Worm (Caenorhabditis elegans) whole organism, L1 larva: Measurements from ENCODE around the gene aat-2.

Source experiments
- alr-1 ChIP-seq: fragments of 200-800 bp; sonication (Bioruptor generic); optimal IDR thresholded peaks from 2 replicates; lab custom pipeline; 2018; ENCODE audit warnings: borderline replicate concordance, mild to moderate bottlenecking, missing genetic modification characterization, missing compliant biosample characterization
- blmp-1 ChIP-seq: fragments of 150-350 bp; optimal IDR thresholded peaks from 2 replicates; lab custom pipeline; 2014; ENCODE audit warnings: missing biosample characterization, missing genetic modification characterization
- ceh-63 ChIP-seq: fragments of 200-800 bp; sonication (Bioruptor generic); optimal IDR thresholded peaks from 2 replicates; lab custom pipeline; 2018; ENCODE audit warnings: mild to moderate bottlenecking, missing genetic modification characterization, missing compliant biosample characterization
- ceh-82 ChIP-seq, 3 experiments: fragments of 150-350 bp in 1 of 3; sonication (generic microtip) in 2 of 3; optimal IDR thresholded peaks; 2 replicates each; lab custom pipeline; 2014 to 2017; ENCODE audit warnings: missing biosample characterization in 3 of 3, missing genetic modification characterization in 3 of 3
- ces-1 ChIP-seq: fragments of 150-350 bp; optimal IDR thresholded peaks from 2 replicates; lab custom pipeline; 2014; ENCODE audit warnings: missing biosample characterization, missing genetic modification reagents, missing genetic modification characterization
- efl-1 ChIP-seq, 4 experiments: fragments of 150-350 bp; optimal IDR thresholded peaks in 3 of 4; peaks in 1 of 4; 1 replicate in 1 of 4; 2 replicates in 3 of 4; lab custom pipeline; 2014; ENCODE audit warnings: missing biosample characterization in 2 of 4, missing genetic modification characterization in 2 of 4, missing genetic modification reagents in 2 of 4
- efl-3 ChIP-seq: fragments of 200-800 bp; sonication (Bioruptor generic); optimal IDR thresholded peaks from 2 replicates; lab custom pipeline; 2018; ENCODE audit warnings: mild to moderate bottlenecking, missing genetic modification characterization, missing compliant biosample characterization
- lin-14 ChIP-seq: fragments of 200-800 bp; sonication (Bioruptor generic); optimal IDR thresholded peaks from 2 replicates; lab custom pipeline; 2018; ENCODE audit warnings: mild to moderate bottlenecking, missing genetic modification characterization, moderate library complexity, missing compliant biosample characterization
- nhr-237 ChIP-seq: fragments of 150-350 bp; optimal IDR thresholded peaks from 2 replicates; lab custom pipeline; 2014; ENCODE audit warnings: missing biosample characterization, missing genetic modification characterization
- snpc-4 ChIP-seq: fragments of 150-350 bp; optimal IDR thresholded peaks from 2 replicates; lab custom pipeline; 2014; ENCODE audit warnings: missing biosample characterization, missing genetic modification characterization
- swsn-7 ChIP-seq: sonication (generic microtip); optimal IDR thresholded peaks from 2 replicates; lab custom pipeline; 2016; ENCODE audit warnings: missing genetic modification characterization, missing compliant biosample characterization
- tbx-2 ChIP-seq: sonication (generic microtip); optimal IDR thresholded peaks from 2 replicates; lab custom pipeline; 2016; ENCODE audit warnings: missing genetic modification characterization, missing compliant biosample characterization
- unc-130 ChIP-seq: fragments of 150-350 bp; optimal IDR thresholded peaks from 2 replicates; lab custom pipeline; 2017; ENCODE audit warnings: missing biosample characterization, missing genetic modification characterization, inconsistent platforms
- zag-1 ChIP-seq: fragments of 150-350 bp; optimal IDR thresholded peaks from 2 replicates; lab custom pipeline; 2014; ENCODE audit warnings: missing biosample characterization, missing genetic modification characterization

ce11 chrV:9198887-9199286, 47.3 kb downstream of the aat-2 start, which contains the start of gene str-177:
- no peak for TF ChIP-seq nhr-237 (tag; lab: Kevin White, UChicago)
- TF ChIP-seq ceh-63 (GFP tag; lab: Kevin White, UChicago): no peak
- no peak for TF ChIP-seq blmp-1
- TF ChIP-seq swsn-7: no peak
- TF ChIP-seq snpc-4: no peak
- no peak for TF ChIP-seq zag-1 (tag; lab: Kevin White, UChicago)
- no peak for TF ChIP-seq ceh-82 (tag; optimal IDR thresholded peaks at IDR 0.05; lab: Kevin White, UChicago)
- no peak for TF ChIP-seq lin-14
- TF ChIP-seq unc-130 (tag; lab: Kevin White, UChicago): no peak
- TF ChIP-seq efl-1 (optimal IDR thresholded peaks at IDR 0.05; lab: Kevin White, UChicago): no peak
- TF ChIP-seq efl-1 (GFP tag; optimal IDR thresholded peaks at IDR 0.05 in 1 of 2; lab: Kevin White, UChicago): no peak
- TF ChIP-seq efl-3 (GFP tag; lab: Kevin White, UChicago): no peak
- no peak for TF ChIP-seq alr-1 (tag; lab: Kevin White, UChicago)
- TF ChIP-seq tbx-2: no peak
- no peak for TF ChIP-seq ces-1
